Fruit fly (Drosophila melanogaster): ENCODE results near the gene ImpE1.

DNA sequence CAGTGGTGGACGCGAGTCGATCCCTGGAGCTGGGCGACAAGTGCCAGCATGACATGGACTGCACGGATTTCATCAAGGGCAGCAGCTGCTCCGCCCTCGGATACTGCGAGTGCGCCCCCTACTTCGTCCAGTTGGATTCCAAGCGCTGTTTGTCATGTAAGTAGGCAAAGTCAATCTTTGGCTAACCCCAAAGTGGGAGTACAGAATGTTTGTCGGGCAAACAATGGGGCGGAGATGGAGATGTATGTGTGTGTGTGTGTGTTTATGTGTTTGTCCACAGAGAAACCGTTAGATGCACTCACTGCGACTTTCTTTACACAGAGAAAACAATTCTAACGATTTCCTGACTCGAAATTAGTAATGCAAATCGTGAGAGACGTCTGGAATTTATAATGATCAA lies 7.0 kb downstream of the ImpE1 start:
- TF ChIP-seq CTCF (optimal IDR thresholded peaks at IDR 0.05) (no peak), CG8478 (optimal IDR thresholded peaks at IDR 0.05) (no peak)
